Fruit fly (Drosophila melanogaster) whole organism, adult: ENCODE results near the gene CG13482.

ENCODE experiments used
- CG14711 ChIP-seq: fragments of 200-800 bp; sonication (Bioruptor generic); optimal IDR thresholded peaks from 2 replicates; lab custom pipeline; 2018; ENCODE audit warnings: missing biosample characterization, mild to moderate bottlenecking, missing genetic modification characterization, moderate library complexity
- CG1620 ChIP-seq: fragments of 200-800 bp; sonication (Bioruptor generic); optimal IDR thresholded peaks from 2 replicates; lab custom pipeline; 2016; ENCODE audit warnings: missing biosample characterization, missing genetic modification characterization
- CG5204 ChIP-seq: fragments of 200-800 bp; sonication (Bioruptor generic); optimal IDR thresholded peaks from 2 replicates; lab custom pipeline; 2016; ENCODE audit warnings: missing biosample characterization, missing genetic modification characterization
- CG7045 ChIP-seq: fragments of 200-800 bp; sonication (Bioruptor generic); optimal IDR thresholded peaks from 2 replicates; lab custom pipeline; 2017; ENCODE audit warnings: missing biosample characterization, mild to moderate bottlenecking, missing genetic modification characterization
- CG7101 ChIP-seq: fragments of 200-800 bp; sonication (Bioruptor generic); optimal IDR thresholded peaks from 2 replicates; lab custom pipeline; 2018; ENCODE audit warnings: missing biosample characterization, mild to moderate bottlenecking, missing genetic modification characterization, moderate library complexity
- Crg-1 ChIP-seq: fragments of 200-800 bp; sonication (Bioruptor generic); optimal IDR thresholded peaks from 2 replicates; lab custom pipeline; 2016; ENCODE audit warnings: missing biosample characterization, missing genetic modification characterization
- bab1 ChIP-seq: fragments of 200-800 bp; sonication (Bioruptor generic); optimal IDR thresholded peaks from 3 replicates; lab custom pipeline; 2019; ENCODE audit warnings: missing biosample characterization, mild to moderate bottlenecking, missing genetic modification characterization, moderate library complexity
- kay ChIP-seq: fragments of 200-800 bp; sonication (Bioruptor generic); peaks from one replicate; lab custom pipeline; 2016; ENCODE audit warnings: missing biosample characterization, missing genetic modification characterization, borderline replicate concordance
- ovo ChIP-seq: fragments of 200-800 bp; sonication (Bioruptor generic); optimal IDR thresholded peaks from 2 replicates; lab custom pipeline; 2016; ENCODE audit warnings: missing biosample characterization, missing genetic modification characterization
- tj ChIP-seq: fragments of 200-800 bp; sonication (Bioruptor generic); optimal IDR thresholded peaks from 3 replicates; lab custom pipeline; 2017; ENCODE audit warnings: missing biosample characterization, mild to moderate bottlenecking, missing genetic modification characterization, moderate library complexity

dm6 chr3L:14303225-14303624 is 25.9 kb upstream of the CG13482 start:
- TF ChIP-seq CG14711 (tag; lab: Kevin White, UChicago) (no peak), Crg-1 (GFP tag; lab: Kevin White, UChicago) (no peak), tj (no peak), bab1 (GFP tag; lab: Kevin White, UChicago) (no peak), CG1620 (GFP tag; lab: Kevin White, UChicago) (no peak), ovo (no peak), CG5204 (no peak), CG7101 (tag; lab: Kevin White, UChicago) (no peak), kay (GFP tag; lab: Kevin White, UChicago) (peak; percentile 54), CG7045 (GFP tag; lab: Kevin White, UChicago) (no peak)
